Worm (Caenorhabditis elegans): Measurements from ENCODE around the gene che-7.

The che-7 gene

ce11 chrV:7955168-7955567 lies 13.8 kb downstream of the che-7 start, which contains the start of gene F26D11.12:
Gene F26D11.12 (minus strand): TSS chrV:7955312.
- TF ChIP-seq ztf-1 (GFP tag; conservative IDR thresholded peaks at IDR 0.05) (no peak), crh-2 (tag; optimal IDR thresholded peaks at IDR 0.05) (peak; percentile 43), nhr-10 (tag; optimal IDR thresholded peaks at IDR 0.05) (no peak), R02D3.7 (tag; optimal IDR thresholded peaks at IDR 0.05) (no peak), snpc-4 (tag; optimal IDR thresholded peaks at IDR 0.05) (no peak), ztf-4 (tag; optimal IDR thresholded peaks at IDR 0.05) (no peak), zag-1 (tag; optimal IDR thresholded peaks at IDR 0.05) (no peak), gmeb-1 (tag; optimal IDR thresholded peaks at IDR 0.05) (peak; percentile 59), nhr-129 (tag; optimal IDR thresholded peaks at IDR 0.05) (peak; percentile 49), nhr-77 (tag; optimal IDR thresholded peaks at IDR 0.05) (no peak), lin-11 (tag; optimal IDR thresholded peaks at IDR 0.05) (no peak), egl-27 (tag; optimal IDR thresholded peaks at IDR 0.05) (no peak), sem-4 (tag; optimal IDR thresholded peaks at IDR 0.05) (no peak), fos-1 (tag; optimal IDR thresholded peaks at IDR 0.05) (peak; percentile 6), lsy-2 (tag; optimal IDR thresholded peaks at IDR 0.05) (no peak), mdl-1 (tag; optimal IDR thresholded peaks at IDR 0.05) (no peak), nhr-12 (tag; optimal IDR thresholded peaks at IDR 0.05) (no peak), ama-1 (optimal IDR thresholded peaks at IDR 0.05) (no peak), ceh-82 (tag; optimal IDR thresholded peaks at IDR 0.05) (no peak), nhr-21 (tag; optimal IDR thresholded peaks at IDR 0.05) (no peak), ceh-16 (tag; optimal IDR thresholded peaks at IDR 0.05) (no peak), C34F6.9 (tag; optimal IDR thresholded peaks at IDR 0.05) (peak; percentile 18), elt-3 (tag; optimal IDR thresholded peaks at IDR 0.05) (no peak), lin-13 (GFP tag; optimal IDR thresholded peaks at IDR 0.05) (no peak), skn-1 (tag; optimal IDR thresholded peaks at IDR 0.05) (no peak), mab-5 (tag; optimal IDR thresholded peaks at IDR 0.05) (no peak), nhr-6 (tag; optimal IDR thresholded peaks at IDR 0.05) (no peak), elt-1 (tag; optimal IDR thresholded peaks at IDR 0.05) (no peak), sma-3 (GFP tag; optimal IDR thresholded peaks at IDR 0.05) (no peak), lin-39 (tag; optimal IDR thresholded peaks at IDR 0.05) (no peak), alr-1 (tag; optimal IDR thresholded peaks at IDR 0.05) (no peak), nhr-23 (tag; optimal IDR thresholded peaks at IDR 0.05) (no peak), F13H6.1 (tag; optimal IDR thresholded peaks at IDR 0.05) (no peak), peb-1 (tag; optimal IDR thresholded peaks at IDR 0.05) (no peak), aly-2 (tag; optimal IDR thresholded peaks at IDR 0.05) (no peak), blmp-1 (tag; optimal IDR thresholded peaks at IDR 0.05; ENCODE audit: insufficient read depth) (no peak), ZK546.5 (tag; optimal IDR thresholded peaks at IDR 0.05) (no peak), ztf-11 (tag; optimal IDR thresholded peaks at IDR 0.05) (no peak), dmd-4 (tag; optimal IDR thresholded peaks at IDR 0.05) (no peak), Y55F3AM.14 (GFP tag; optimal IDR thresholded peaks at IDR 0.05) (no peak), sma-9 (GFP tag; optimal IDR thresholded peaks at IDR 0.05) (no peak), sma-9 (tag; optimal IDR thresholded peaks at IDR 0.05) (no peak), nhr-11 (tag; optimal IDR thresholded peaks at IDR 0.05) (no peak), mbf-1 (tag; optimal IDR thresholded peaks at IDR 0.05) (no peak), nhr-25 (tag; optimal IDR thresholded peaks at IDR 0.05) (no peak), unc-55 (GFP tag; optimal IDR thresholded peaks at IDR 0.05) (peak; percentile 58), unc-39 (tag; optimal IDR thresholded peaks at IDR 0.05) (no peak), nhr-237 (tag; optimal IDR thresholded peaks at IDR 0.05) (no peak), unc-62 (GFP tag; optimal IDR thresholded peaks at IDR 0.05) (no peak)

ce11 chrV:7954552-7954951 lies 14.5 kb downstream of the che-7 start, which contains the start of gene F26D11.13:
Gene F26D11.13 (minus strand): TSS chrV:7954652.
- TF ChIP-seq egl-27 (tag; optimal IDR thresholded peaks at IDR 0.05) = no peak
- TF ChIP-seq alr-1 (tag; optimal IDR thresholded peaks at IDR 0.05) = no peak
- TF ChIP-seq peb-1 (tag; optimal IDR thresholded peaks at IDR 0.05) = no peak
- no peak for TF ChIP-seq fos-1 (tag; optimal IDR thresholded peaks at IDR 0.05)
- no peak for TF ChIP-seq C34F6.9 (tag; optimal IDR thresholded peaks at IDR 0.05)
- TF ChIP-seq nhr-77 (tag; optimal IDR thresholded peaks at IDR 0.05) = no peak
- TF ChIP-seq dmd-4 (tag; optimal IDR thresholded peaks at IDR 0.05) = no peak
- no peak for TF ChIP-seq F13H6.1 (tag; optimal IDR thresholded peaks at IDR 0.05)
- TF ChIP-seq nhr-23 (tag; optimal IDR thresholded peaks at IDR 0.05) = no peak
- TF ChIP-seq nhr-25 (tag; optimal IDR thresholded peaks at IDR 0.05) = no peak
- no peak for TF ChIP-seq nhr-6 (tag; optimal IDR thresholded peaks at IDR 0.05)
- TF ChIP-seq nhr-10 (tag; optimal IDR thresholded peaks at IDR 0.05) = no peak

Measured in whole organism, L2 larva.